Fruit fly (Drosophila melanogaster) whole organism, embryonic: ENCODE measurements around the gene Piezo.
A peak's percentile ranks its signal among the peaks of the same experiment; 100 is the strongest.

ENCODE experiments used
- ATbp ChIP-seq: fragments of 200-800 bp; sonication (Bioruptor generic); optimal IDR thresholded peaks from 2 replicates; lab custom pipeline; 2017; ENCODE audit warnings: missing biosample characterization, mild to moderate bottlenecking, missing genetic modification characterization, missing genetic modification reagents
- Ada2b ChIP-seq: fragments of 200-800 bp; sonication (Bioruptor generic); IDR thresholded peaks from 2 replicates; pipeline ENCODE4 v1.3.6; 2022; ENCODE audit warnings: missing biosample characterization, missing genetic modification characterization
- Antp ChIP-seq: fragments of 200-800 bp; sonication (Bioruptor generic); optimal IDR thresholded peaks from 3 replicates; lab custom pipeline; 2016; ENCODE audit warnings: missing biosample characterization, missing genetic modification characterization
- CG11398 ChIP-seq: fragments of 200-800 bp; sonication (Bioruptor generic); optimal IDR thresholded peaks from 2 replicates; lab custom pipeline; 2016; ENCODE audit warnings: missing biosample characterization, missing genetic modification characterization
- CG12744 ChIP-seq: fragments of 200-800 bp; sonication (Bioruptor generic); optimal IDR thresholded peaks from 2 replicates; lab custom pipeline; 2016; ENCODE audit warnings: missing biosample characterization, missing genetic modification characterization
- CG14860 ChIP-seq: fragments of 200-800 bp; sonication (Bioruptor generic); IDR thresholded peaks from 3 replicates; pipeline ENCODE4 v1.3.6; 2022; ENCODE audit warnings: missing biosample characterization, missing genetic modification characterization; ENCODE audit not compliant: partially characterized antibody
- CG15269 ChIP-seq: fragments of 200-800 bp; sonication (Bioruptor generic); optimal IDR thresholded peaks from 2 replicates; lab custom pipeline; 2018; ENCODE audit warnings: missing biosample characterization, mild to moderate bottlenecking, missing genetic modification characterization, moderate library complexity
- CG1647 ChIP-seq: fragments of 200-800 bp; sonication (Bioruptor generic); optimal IDR thresholded peaks from 3 replicates; lab custom pipeline; 2016; ENCODE audit warnings: missing biosample characterization, missing genetic modification characterization
- CG17829 ChIP-seq: fragments of 200-800 bp; optimal IDR thresholded peaks from 2 replicates; lab custom pipeline; 2019; ENCODE audit warnings: missing biosample characterization, mild to moderate bottlenecking, missing genetic modification characterization, moderate library complexity
- CG2678 ChIP-seq: fragments of 200-800 bp; sonication (Bioruptor generic); optimal IDR thresholded peaks from 3 replicates; lab custom pipeline; 2019; ENCODE audit warnings: missing biosample characterization, mild to moderate bottlenecking, missing genetic modification characterization, moderate library complexity
- CG3726 ChIP-seq: fragments of 200-800 bp; sonication (Bioruptor generic); IDR thresholded peaks from 3 replicates; pipeline ENCODE4, ENCODE4 v1.3.6; 2022; ENCODE audit warnings: missing biosample characterization, missing genetic modification characterization
- CG4282 ChIP-seq: fragments of 200-800 bp; sonication (Bioruptor generic); optimal IDR thresholded peaks from 2 replicates; lab custom pipeline; 2016; ENCODE audit warnings: missing biosample characterization, missing genetic modification characterization
- CG43689 ChIP-seq: fragments of 200-800 bp; sonication (Bioruptor generic); IDR thresholded peaks from 2 replicates; pipeline ENCODE4 v1.3.6; 2022; ENCODE audit warnings: missing biosample characterization, missing genetic modification characterization
- CG4707 ChIP-seq: fragments of 200-800 bp; sonication (Bioruptor generic); optimal IDR thresholded peaks from 2 replicates; lab custom pipeline; 2018; ENCODE audit warnings: missing biosample characterization, mild to moderate bottlenecking, missing genetic modification characterization, moderate library complexity
- CG4820 ChIP-seq: fragments of 200-800 bp; sonication (Bioruptor generic); optimal IDR thresholded peaks from 3 replicates; lab custom pipeline; 2016; ENCODE audit warnings: missing biosample characterization, missing genetic modification characterization
- CG5953 ChIP-seq: fragments of 200-800 bp; sonication (Bioruptor generic); IDR thresholded peaks from 2 replicates; pipeline ENCODE4 v1.3.6; 2022; ENCODE audit warnings: missing biosample characterization, missing genetic modification characterization
- CG7271 ChIP-seq: fragments of 200-800 bp; sonication (Bioruptor generic); optimal IDR thresholded peaks from 2 replicates; lab custom pipeline; 2018; ENCODE audit warnings: missing biosample characterization, mild to moderate bottlenecking, missing genetic modification characterization, moderate library complexity
- CG7556 ChIP-seq: fragments of 200-800 bp; sonication (Bioruptor generic); optimal IDR thresholded peaks from 2 replicates; lab custom pipeline; 2017; ENCODE audit warnings: missing biosample characterization, mild to moderate bottlenecking, missing genetic modification characterization
- CG8281 ChIP-seq: fragments of 200-800 bp; sonication (Bioruptor generic); optimal IDR thresholded peaks from 2 replicates; lab custom pipeline; 2018; ENCODE audit warnings: missing biosample characterization, mild to moderate bottlenecking, missing genetic modification characterization, moderate library complexity
- CG8290 ChIP-seq, 3 experiments: fragments of 200-800 bp; sonication (Bioruptor generic); optimal IDR thresholded peaks; 2 replicates each; lab custom pipeline; 2016 to 2019; ENCODE audit warnings: missing biosample characterization in 3 of 3, missing genetic modification characterization in 3 of 3, mild to moderate bottlenecking in 2 of 3, moderate library complexity in 1 of 3
- Dek ChIP-seq: fragments of 200-800 bp; sonication (Bioruptor generic); optimal IDR thresholded peaks from 3 replicates; lab custom pipeline; 2019; ENCODE audit warnings: missing biosample characterization, mild to moderate bottlenecking, missing genetic modification characterization, moderate library complexity
- Dip3 ChIP-seq: fragments of 200-800 bp; sonication (Bioruptor generic); optimal IDR thresholded peaks from 3 replicates; lab custom pipeline; 2016; ENCODE audit warnings: missing biosample characterization, missing genetic modification characterization
- Jarid2 ChIP-seq: fragments of 200-800 bp; sonication (Bioruptor generic); optimal IDR thresholded peaks from 3 replicates; lab custom pipeline; 2017; ENCODE audit warnings: mild to moderate bottlenecking, missing biosample characterization, missing genetic modification reagents, missing genetic modification characterization
- NfI ChIP-seq: fragments of 200-800 bp; sonication (Bioruptor generic); optimal IDR thresholded peaks from 3 replicates; lab custom pipeline; 2018; ENCODE audit warnings: missing biosample characterization, mild to moderate bottlenecking, missing genetic modification characterization, moderate library complexity
- Ravus ChIP-seq: fragments of 200-800 bp; sonication (Bioruptor generic); IDR thresholded peaks from 2 replicates; pipeline ENCODE4 v1.3.6; 2022; ENCODE audit warnings: missing biosample characterization, missing genetic modification characterization
- Rfx ChIP-seq: fragments of 200-800 bp; sonication (Bioruptor generic); IDR thresholded peaks from 2 replicates; pipeline ENCODE4 v1.3.6; 2022; ENCODE audit warnings: missing biosample characterization, missing genetic modification characterization
- Rx ChIP-seq: fragments of 200-800 bp; sonication (Bioruptor generic); IDR thresholded peaks from 2 replicates; pipeline ENCODE4 v1.3.6; 2022; ENCODE audit warnings: missing biosample characterization, missing genetic modification characterization
- Tbp ChIP-seq: fragments of >200 bp; optimal IDR thresholded peaks from 2 replicates; lab custom pipeline; 2018; ENCODE audit warnings: missing biosample characterization, missing genetic modification characterization
- Vsx1 ChIP-seq: fragments of 200-800 bp; sonication (Bioruptor generic); optimal IDR thresholded peaks from 2 replicates; lab custom pipeline; 2017; ENCODE audit warnings: missing biosample characterization, mild to moderate bottlenecking, missing genetic modification characterization, missing genetic modification reagents
- abd-A ChIP-seq: fragments of 200-800 bp; sonication (Bioruptor generic); optimal IDR thresholded peaks from 3 replicates; lab custom pipeline; 2019; ENCODE audit warnings: missing biosample characterization, mild to moderate bottlenecking, missing genetic modification characterization, moderate library complexity
- az2 ChIP-seq: fragments of 200-800 bp; sonication (Bioruptor generic); optimal IDR thresholded peaks from 3 replicates; lab custom pipeline; 2016; ENCODE audit warnings: missing biosample characterization, missing genetic modification characterization
- bigmax ChIP-seq: fragments of 200-800 bp; sonication (Bioruptor generic); optimal IDR thresholded peaks from 2 replicates; lab custom pipeline; 2018; ENCODE audit warnings: missing biosample characterization, mild to moderate bottlenecking, missing genetic modification characterization
- chn ChIP-seq: fragments of 200-800 bp; sonication (Bioruptor generic); optimal IDR thresholded peaks from 2 replicates; lab custom pipeline; 2016; ENCODE audit warnings: missing biosample characterization, missing genetic modification characterization
- dmrt11E ChIP-seq: fragments of 200-800 bp; sonication (Bioruptor generic); optimal IDR thresholded peaks from 3 replicates; lab custom pipeline; 2018; ENCODE audit warnings: missing biosample characterization, mild to moderate bottlenecking, missing genetic modification characterization, moderate library complexity
- ems ChIP-seq: fragments of 200-800 bp; sonication (Bioruptor generic); optimal IDR thresholded peaks from 3 replicates; lab custom pipeline; 2016; ENCODE audit warnings: missing biosample characterization, missing genetic modification characterization
- ftz-f1 ChIP-seq: fragments of 200-800 bp; sonication (Bioruptor generic); optimal IDR thresholded peaks from 2 replicates; lab custom pipeline; 2016; ENCODE audit warnings: missing biosample characterization, missing genetic modification characterization
- grn ChIP-seq: fragments of 200-800 bp; sonication (Bioruptor generic); optimal IDR thresholded peaks from 3 replicates; lab custom pipeline; 2017; ENCODE audit warnings: missing biosample characterization, missing genetic modification characterization
- jumu ChIP-seq: fragments of 200-800 bp; sonication (Bioruptor generic); optimal IDR thresholded peaks from 3 replicates; lab custom pipeline; 2016; ENCODE audit warnings: missing biosample characterization, missing genetic modification characterization
- ken ChIP-seq: fragments of 200-800 bp; sonication (Bioruptor generic); IDR thresholded peaks from 3 replicates; pipeline ENCODE4 v1.3.6; 2022; ENCODE audit warnings: missing biosample characterization, missing genetic modification characterization
- nerfin-1 ChIP-seq: fragments of 200-800 bp; sonication (Bioruptor generic); optimal IDR thresholded peaks from 3 replicates; lab custom pipeline; 2019; ENCODE audit warnings: missing biosample characterization, mild to moderate bottlenecking, missing genetic modification characterization, moderate library complexity
- odd ChIP-seq: fragments of 200-800 bp; sonication (Bioruptor generic); optimal IDR thresholded peaks from 2 replicates; lab custom pipeline; 2017; ENCODE audit warnings: missing biosample characterization, mild to moderate bottlenecking, missing genetic modification characterization
- pan ChIP-seq, 4 experiments: fragments of >200 bp in 3 of 4; fragments of 200-800 bp in 1 of 4; sonication (Bioruptor generic) in 1 of 4; optimal IDR thresholded peaks in 3 of 4; IDR thresholded peaks in 1 of 4; 2 replicates each; pipeline versions ENCODE4 v1.3.6 to Lab custom; 2017 to 2022; ENCODE audit warnings: missing biosample characterization in 2 of 4, missing genetic modification characterization in 2 of 4, mixed read lengths in 1 of 4
- peb ChIP-seq: fragments of 200-800 bp; sonication (Bioruptor generic); IDR thresholded peaks from 2 replicates; pipeline ENCODE4 v1.3.6; 2022; ENCODE audit warnings: missing biosample characterization, missing genetic modification characterization
- psq ChIP-seq: fragments of 200-800 bp; sonication (Bioruptor generic); optimal IDR thresholded peaks from 2 replicates; lab custom pipeline; 2017; ENCODE audit warnings: missing biosample characterization, missing genetic modification characterization
- seq ChIP-seq: fragments of 200-800 bp; sonication (Bioruptor generic); IDR thresholded peaks from 2 replicates; pipeline ENCODE4 v1.3.6; 2022; ENCODE audit warnings: missing biosample characterization, missing genetic modification characterization
- so ChIP-seq: fragments of 200-800 bp; sonication (Bioruptor generic); IDR thresholded peaks from 3 replicates; pipeline ENCODE4 v1.3.6; 2022; ENCODE audit warnings: missing biosample characterization, missing genetic modification characterization
- sr ChIP-seq: fragments of 200-800 bp; sonication (Bioruptor generic); IDR thresholded peaks from 3 replicates; pipeline ENCODE4 v1.3.6; 2022; ENCODE audit warnings: missing biosample characterization, missing genetic modification characterization
- ssp ChIP-seq: fragments of 200-800 bp; sonication (Bioruptor generic); IDR thresholded peaks from 2 replicates; pipeline ENCODE4 v1.3.6; 2022; ENCODE audit warnings: missing biosample characterization, missing genetic modification characterization
- tap ChIP-seq: fragments of 200-800 bp; optimal IDR thresholded peaks from 3 replicates; lab custom pipeline; 2019; ENCODE audit warnings: missing biosample characterization, mild to moderate bottlenecking, missing genetic modification characterization, moderate library complexity
- trh ChIP-seq: fragments of 200-800 bp; sonication (Bioruptor generic); optimal IDR thresholded peaks from 2 replicates; lab custom pipeline; 2016; ENCODE audit warnings: missing biosample characterization, missing genetic modification characterization

Gene Piezo

dm6 chr2L:8164219-8164618 is 1.3 kb downstream of the Piezo start (continued):
- TF ChIP-seq CG1647 (GFP tag; lab: Kevin White, UChicago) (peak; percentile 78), jumu (GFP tag; lab: Kevin White, UChicago) (peak; percentile 20), Rx (GFP tag; lab: Robert Waterston, UW) (peak; percentile 24; the same call in 1 of the 2 replicates), nerfin-1 (tag; lab: Kevin White, UChicago) (peak; percentile 78), Rfx (GFP tag; lab: Robert Waterston, UW) (peak; percentile 53; the same call in 1 of the 2 replicates), Dek (tag; lab: Kevin White, UChicago) (peak; percentile 48), ftz-f1 (GFP tag; lab: Kevin White, UChicago) (no peak), dmrt11E (tag; lab: Kevin White, UChicago) (peak; percentile 85), CG5953 (GFP tag; lab: Robert Waterston, UW) (peak; percentile 71; the same call in 1 of the 2 replicates), az2 (GFP tag; lab: Kevin White, UChicago) (peak; percentile 52), CG4707 (GFP tag; lab: Kevin White, UChicago) (peak; percentile 86), CG8281 (peak; percentile 55), CG14860 (no peak), CG11398 (GFP tag; lab: Kevin White, UChicago) (peak; percentile 85), Antp (GFP tag; lab: Kevin White, UChicago) (peak; percentile 15), so (peak; percentile 79; the same call in 2 of the 3 replicates), Ravus (no peak), abd-A (tag; lab: Kevin White, UChicago) (no peak), tap (peak; percentile 78), CG12744 (peak; percentile 66), trh (GFP tag; lab: Kevin White, UChicago) (peak; percentile 84), CG3726 (GFP tag; lab: Robert Waterston, UW) (0 out of 3 replicates have a peak, but pooled peaks have one; percentile 31), Jarid2 (GFP tag; lab: Kevin White, UChicago) (peak; percentile 57), CG2678 (tag; lab: Kevin White, UChicago) (peak; percentile 84), CG15269 (tag; lab: Kevin White, UChicago) (peak; percentile 65), pan (optimal IDR thresholded peaks at IDR 0.05; lab: Kevin White, UChicago) (no peak), pan (GFP tag; optimal IDR thresholded peaks at IDR 0.05 in 1 of 2, IDR thresholded peaks at IDR 0.05 in 1 of 2) (peak in 1 of 2 experiments; percentile 69), CG8290 (GFP tag; optimal IDR thresholded peaks at IDR 0.05; lab: Kevin White, UChicago) (peak; percentile 70), CG8290 (tag; optimal IDR thresholded peaks at IDR 0.05; lab: Kevin White, UChicago) (peak; percentile 76 to 87), psq (peak; percentile 70), CG4282 (GFP tag; lab: Kevin White, UChicago) (peak; percentile 2), CG7271 (tag; lab: Kevin White, UChicago) (peak; percentile 31), grn (GFP tag; lab: Kevin White, UChicago) (peak; percentile 74), seq (peak; percentile 41; the same call in 1 of the 2 replicates), Tbp (no peak), Ada2b (GFP tag; lab: Robert Waterston, UW) (no peak), ATbp (GFP tag; lab: Kevin White, UChicago) (peak; percentile 98), CG17829 (peak; percentile 61), peb (GFP tag; lab: Robert Waterston, UW) (0 out of 2 replicates have a peak, but pooled peaks have one; percentile 7), CG4820 (GFP tag; lab: Kevin White, UChicago) (peak; percentile 71), odd (GFP tag; lab: Kevin White, UChicago) (peak; percentile 78), ken (GFP tag; lab: Robert Waterston, UW) (peak; percentile 57; the same call in 1 of the 3 replicates), chn (GFP tag; lab: Kevin White, UChicago) (peak; percentile 51), sr (GFP tag; lab: Robert Waterston, UW) (peak; percentile 55; the same call in 1 of the 3 replicates), Vsx1 (GFP tag; lab: Kevin White, UChicago) (peak; percentile 85), CG43689 (GFP tag; lab: Robert Waterston, UW) (peak; percentile 41; the same call in 1 of the 2 replicates), bigmax (peak; percentile 39), ems (peak; percentile 41), CG7556 (GFP tag; lab: Kevin White, UChicago) (peak; percentile 82), ssp (GFP tag; lab: Robert Waterston, UW) (no peak), NfI (peak; percentile 32), Dip3 (GFP tag; lab: Kevin White, UChicago) (no peak)
